Fruit fly (Drosophila melanogaster) whole organism, embryonic: ENCODE results near the gene CG1575.
A peak's percentile ranks its signal among the peaks of the same experiment; 100 is the strongest.

Experiments
- C15 ChIP-seq: fragments of 200-800 bp; sonication (Bioruptor generic); IDR thresholded peaks from 3 replicates; pipeline ENCODE4 v1.3.6; 2022; ENCODE audit warnings: missing biosample characterization, missing genetic modification characterization
- CG10565 ChIP-seq: fragments of 200-800 bp; sonication (Bioruptor generic); optimal IDR thresholded peaks from 3 replicates; lab custom pipeline; 2016; ENCODE audit warnings: missing biosample characterization, mild to moderate bottlenecking, missing genetic modification characterization
- CG12219 ChIP-seq: fragments of 200-800 bp; sonication (Bioruptor generic); optimal IDR thresholded peaks from 3 replicates; lab custom pipeline; 2018; ENCODE audit warnings: missing biosample characterization, mild to moderate bottlenecking, missing genetic modification characterization
- CG12659 ChIP-seq: fragments of 200-800 bp; sonication (Bioruptor generic); optimal IDR thresholded peaks from 3 replicates; lab custom pipeline; 2017; ENCODE audit warnings: mild to moderate bottlenecking, missing biosample characterization, missing genetic modification reagents, missing genetic modification characterization
- CG15269 ChIP-seq: fragments of 200-800 bp; sonication (Bioruptor generic); optimal IDR thresholded peaks from 2 replicates; lab custom pipeline; 2018; ENCODE audit warnings: missing biosample characterization, mild to moderate bottlenecking, missing genetic modification characterization, moderate library complexity
- CG1529 ChIP-seq: fragments of 200-800 bp; sonication (Bioruptor generic); optimal IDR thresholded peaks from 3 replicates; lab custom pipeline; 2018; ENCODE audit warnings: missing biosample characterization, missing genetic modification characterization
- CG17385 ChIP-seq: fragments of 200-800 bp; sonication (Bioruptor generic); optimal IDR thresholded peaks from 3 replicates; lab custom pipeline; 2018; ENCODE audit warnings: missing biosample characterization, mild to moderate bottlenecking, missing genetic modification characterization
- CG17912 ChIP-seq: fragments of 200-800 bp; sonication (Bioruptor generic); optimal IDR thresholded peaks from 2 replicates; lab custom pipeline; 2018; ENCODE audit warnings: missing biosample characterization, mild to moderate bottlenecking, missing genetic modification characterization
- CG18011 ChIP-seq: fragments of 200-800 bp; sonication (Bioruptor generic); optimal IDR thresholded peaks from 2 replicates; lab custom pipeline; 2017; ENCODE audit warnings: missing biosample characterization, missing genetic modification characterization, mild to moderate bottlenecking, moderate library complexity, missing genotype
- CG2116 ChIP-seq: fragments of 200-800 bp; sonication (Bioruptor generic); optimal IDR thresholded peaks from 3 replicates; lab custom pipeline; 2018; ENCODE audit warnings: missing biosample characterization, mild to moderate bottlenecking, missing genetic modification characterization
- CG31224 ChIP-seq: fragments of 200-800 bp; sonication (Bioruptor generic); IDR thresholded peaks from 2 replicates; pipeline ENCODE4 v1.3.6; 2022; ENCODE audit warnings: missing biosample characterization, missing genetic modification characterization
- CG31388 ChIP-seq: fragments of 200-800 bp; sonication (Bioruptor generic); optimal IDR thresholded peaks from 2 replicates; lab custom pipeline; 2016; ENCODE audit warnings: missing biosample characterization, missing genetic modification characterization
- CG32532 ChIP-seq: fragments of 200-800 bp; sonication (Bioruptor generic); IDR thresholded peaks from 2 replicates; pipeline ENCODE4 v1.3.6; 2022; ENCODE audit warnings: missing biosample characterization, missing genetic modification characterization
- CG32772 ChIP-seq: fragments of 200-800 bp; sonication (Bioruptor generic); IDR thresholded peaks from 2 replicates; pipeline ENCODE4 v1.3.6; 2022; ENCODE audit warnings: missing biosample characterization, missing genetic modification characterization
- CG33213 ChIP-seq: fragments of 200-800 bp; sonication (Bioruptor generic); optimal IDR thresholded peaks from 3 replicates; lab custom pipeline; 2016; ENCODE audit warnings: missing biosample characterization, missing genetic modification characterization
- CG6854 ChIP-seq: fragments of 200-800 bp; sonication (Bioruptor generic); optimal IDR thresholded peaks from 3 replicates; lab custom pipeline; 2017; ENCODE audit warnings: missing biosample characterization, mild to moderate bottlenecking, missing genetic modification characterization
- CG7372 ChIP-seq: fragments of 200-800 bp; sonication (Bioruptor generic); IDR thresholded peaks from 2 replicates; pipeline ENCODE4 v1.3.6; 2022; ENCODE audit warnings: missing biosample characterization, missing genetic modification characterization
- CG7745 ChIP-seq: fragments of 200-800 bp; sonication (Bioruptor generic); optimal IDR thresholded peaks from 2 replicates; lab custom pipeline; 2018; ENCODE audit warnings: missing biosample characterization, mild to moderate bottlenecking, missing genetic modification characterization, moderate library complexity
- Chrac-16 ChIP-seq: fragments of 200-800 bp; sonication (Bioruptor generic); optimal IDR thresholded peaks from 3 replicates; lab custom pipeline; 2016; ENCODE audit warnings: missing biosample characterization, missing genetic modification characterization
- Dek ChIP-seq: fragments of 200-800 bp; sonication (Bioruptor generic); optimal IDR thresholded peaks from 3 replicates; lab custom pipeline; 2019; ENCODE audit warnings: missing biosample characterization, mild to moderate bottlenecking, missing genetic modification characterization, moderate library complexity
- Dp ChIP-seq: fragments of 200-800 bp; sonication (Bioruptor generic); optimal IDR thresholded peaks from 2 replicates; lab custom pipeline; 2018; ENCODE audit warnings: missing biosample characterization, mild to moderate bottlenecking, missing genetic modification characterization, moderate library complexity
- Elba2 ChIP-seq: fragments of 200-800 bp; sonication (Bioruptor generic); optimal IDR thresholded peaks from 3 replicates; lab custom pipeline; 2016; ENCODE audit warnings: missing biosample characterization, missing genetic modification characterization
- HLH54F ChIP-seq: fragments of 200-800 bp; sonication (Bioruptor generic); optimal IDR thresholded peaks from 3 replicates; lab custom pipeline; 2016; ENCODE audit warnings: missing biosample characterization, missing genetic modification characterization
- Hr3 ChIP-seq: fragments of 200-800 bp; sonication (Bioruptor generic); optimal IDR thresholded peaks from 3 replicates; lab custom pipeline; 2016; ENCODE audit warnings: missing biosample characterization, missing genetic modification characterization
- Jarid2 ChIP-seq: fragments of 200-800 bp; sonication (Bioruptor generic); optimal IDR thresholded peaks from 3 replicates; lab custom pipeline; 2017; ENCODE audit warnings: mild to moderate bottlenecking, missing biosample characterization, missing genetic modification reagents, missing genetic modification characterization
- Lpt ChIP-seq: fragments of >200 bp; optimal IDR thresholded peaks from 2 replicates; lab custom pipeline; 2018; ENCODE audit warnings: missing biosample characterization, missing genetic modification characterization
- NFAT ChIP-seq: fragments of 200-800 bp; sonication (Bioruptor generic); IDR thresholded peaks from 2 replicates; pipeline ENCODE4 v1.3.6; 2022; ENCODE audit warnings: missing biosample characterization, missing genetic modification characterization
- Nf-YB ChIP-seq: fragments of 200-800 bp; sonication (Bioruptor generic); optimal IDR thresholded peaks from 3 replicates; lab custom pipeline; 2019; ENCODE audit warnings: missing biosample characterization, mild to moderate bottlenecking, missing genetic modification characterization, moderate library complexity
- Poxn ChIP-seq: fragments of 200-800 bp; sonication (Bioruptor generic); IDR thresholded peaks from 2 replicates; pipeline ENCODE4 v1.3.6; 2022; ENCODE audit warnings: missing biosample characterization, missing genetic modification characterization
- al ChIP-seq: fragments of 200-800 bp; sonication (Bioruptor generic); IDR thresholded peaks from 2 replicates; pipeline ENCODE4 v1.3.6; 2022; ENCODE audit warnings: missing biosample characterization, missing genetic modification characterization
- ase ChIP-seq: fragments of 200-800 bp; sonication (Bioruptor generic); IDR thresholded peaks from 3 replicates; pipeline ENCODE4 v1.3.6; 2022; ENCODE audit warnings: missing biosample characterization, missing genetic modification characterization
- az2 ChIP-seq: fragments of 200-800 bp; sonication (Bioruptor generic); optimal IDR thresholded peaks from 3 replicates; lab custom pipeline; 2016; ENCODE audit warnings: missing biosample characterization, missing genetic modification characterization
- croc ChIP-seq: fragments of 200-800 bp; sonication (Bioruptor generic); conservative IDR thresholded peaks from 3 replicates; pipeline ENCODE4 v1.3.6; 2022; ENCODE audit warnings: missing biosample characterization, missing genetic modification characterization
- dimm ChIP-seq: fragments of 200-800 bp; sonication (Bioruptor generic); IDR thresholded peaks from 2 replicates; pipeline ENCODE4 v1.3.6; 2022; ENCODE audit warnings: missing biosample characterization, missing genetic modification characterization
- dpn ChIP-seq, 2 experiments: fragments of 200-800 bp; sonication (Bioruptor generic); optimal IDR thresholded peaks; 3 replicates each; lab custom pipeline; 2016; ENCODE audit warnings: missing biosample characterization in 2 of 2, missing genetic modification characterization in 2 of 2
- ewg ChIP-seq: fragments of 200-800 bp; sonication (Bioruptor generic); optimal IDR thresholded peaks from 3 replicates; lab custom pipeline; 2017; ENCODE audit warnings: mild to moderate bottlenecking, missing biosample characterization, missing genetic modification reagents, missing genetic modification characterization
- fu2 ChIP-seq: fragments of 200-800 bp; sonication (Bioruptor generic); optimal IDR thresholded peaks from 2 replicates; lab custom pipeline; 2016; ENCODE audit warnings: missing biosample characterization, missing genetic modification characterization
- gem ChIP-seq: fragments of 200-800 bp; sonication (Bioruptor generic); optimal IDR thresholded peaks from 2 replicates; lab custom pipeline; 2019; ENCODE audit warnings: missing biosample characterization, mild to moderate bottlenecking, missing genetic modification characterization, moderate library complexity
- gfzf ChIP-seq: fragments of 200-800 bp; sonication (Bioruptor generic); optimal IDR thresholded peaks from 2 replicates; lab custom pipeline; 2016; ENCODE audit warnings: missing biosample characterization, mild to moderate bottlenecking, missing genetic modification characterization, moderate library complexity
- grn ChIP-seq: fragments of 200-800 bp; sonication (Bioruptor generic); optimal IDR thresholded peaks from 3 replicates; lab custom pipeline; 2017; ENCODE audit warnings: missing biosample characterization, missing genetic modification characterization
- nau ChIP-seq: fragments of 200-800 bp; sonication (Bioruptor generic); optimal IDR thresholded peaks from 3 replicates; lab custom pipeline; 2017; ENCODE audit warnings: missing biosample characterization, mild to moderate bottlenecking, missing genetic modification characterization, missing genetic modification reagents
- nerfin-1 ChIP-seq: fragments of 200-800 bp; sonication (Bioruptor generic); optimal IDR thresholded peaks from 3 replicates; lab custom pipeline; 2019; ENCODE audit warnings: missing biosample characterization, mild to moderate bottlenecking, missing genetic modification characterization, moderate library complexity
- pb ChIP-seq: fragments of 200-800 bp; sonication (Bioruptor generic); optimal IDR thresholded peaks from 3 replicates; lab custom pipeline; 2016; ENCODE audit warnings: missing biosample characterization, missing genetic modification characterization
- rib ChIP-seq: fragments of 200-800 bp; sonication (Bioruptor generic); IDR thresholded peaks from 2 replicates; pipeline ENCODE4 v1.3.6; 2022; ENCODE audit warnings: missing biosample characterization, missing genetic modification characterization
- sisA ChIP-seq: fragments of 200-800 bp; sonication (Bioruptor generic); IDR thresholded peaks from 2 replicates; pipeline ENCODE4 v1.3.6; 2022; ENCODE audit warnings: missing biosample characterization, missing genetic modification characterization
- slp2 ChIP-seq: fragments of 200-800 bp; sonication (Bioruptor generic); optimal IDR thresholded peaks from 2 replicates; lab custom pipeline; 2016; ENCODE audit warnings: missing biosample characterization, missing genetic modification characterization
- trem ChIP-seq: fragments of 200-800 bp; optimal IDR thresholded peaks from 3 replicates; lab custom pipeline; 2019; ENCODE audit warnings: missing biosample characterization, mild to moderate bottlenecking, missing genetic modification characterization, moderate library complexity
- vnd ChIP-seq: fragments of 200-800 bp; sonication (Bioruptor generic); IDR thresholded peaks from 3 replicates; pipeline ENCODE4 v1.3.6; 2022; ENCODE audit warnings: missing biosample characterization, missing genetic modification characterization; ENCODE audit not compliant: partially characterized antibody
- zen ChIP-seq: fragments of 200-800 bp; sonication (Bioruptor generic); optimal IDR thresholded peaks from 3 replicates; lab custom pipeline; 2018; ENCODE audit warnings: missing biosample characterization, mild to moderate bottlenecking, missing genetic modification characterization, moderate library complexity

CG1575 gene

dm6 chrX:8142067-8142462 is 25.3 kb downstream of the CG1575 start, which contains the start of gene Smox (continued):
- peak; percentile 65; the same call in 1 of the 2 replicates for TF ChIP-seq rib (GFP tag; lab: Robert Waterston, UW)

- peak; percentile 81 for TF ChIP-seq CG17385 (GFP tag; lab: Kevin White, UChicago)
- TF ChIP-seq dimm (GFP tag; lab: Robert Waterston, UW) = no peak
- peak; percentile 46 for TF ChIP-seq gfzf
- TF ChIP-seq grn (GFP tag; lab: Kevin White, UChicago) = no peak
- peak; percentile 73 for TF ChIP-seq CG18011 (GFP tag; lab: Kevin White, UChicago)
- peak; percentile 67 for TF ChIP-seq slp2
- no peak for TF ChIP-seq CG31388 (GFP tag; lab: Kevin White, UChicago)
- peak; percentile 68; the same call in 2 of the 3 replicates for TF ChIP-seq ase (GFP tag; lab: Robert Waterston, UW)
- peak; percentile 85 for TF ChIP-seq fu2 (GFP tag; lab: Kevin White, UChicago)
- peak; percentile 83 for TF ChIP-seq CG17912 (GFP tag; lab: Kevin White, UChicago)
- TF ChIP-seq gem (tag; lab: Kevin White, UChicago) = peak; percentile 92
- peak; percentile 65 for TF ChIP-seq CG31224 (GFP tag; lab: Robert Waterston, UW)
- peak; percentile 84 for TF ChIP-seq az2 (GFP tag; lab: Kevin White, UChicago)
- TF ChIP-seq Elba2 = peak; percentile 4
- TF ChIP-seq Nf-YB (GFP tag; lab: Kevin White, UChicago) = peak; percentile 45
- peak; percentile 75 for TF ChIP-seq Chrac-16
- TF ChIP-seq Lpt = no peak
- peak; percentile 72 for TF ChIP-seq Dp
- peak; percentile 80 to 83 for TF ChIP-seq dpn (GFP tag; optimal IDR thresholded peaks at IDR 0.05; lab: Kevin White, UChicago)
- TF ChIP-seq croc (GFP tag; lab: Robert Waterston, UW) = peak; percentile 53
- peak; percentile 88 for TF ChIP-seq CG32532 (GFP tag; lab: Robert Waterston, UW)
- peak; percentile 89 for TF ChIP-seq CG15269
- TF ChIP-seq CG2116 (GFP tag; lab: Kevin White, UChicago) = peak; percentile 71
- peak; percentile 64 for TF ChIP-seq ewg (GFP tag; lab: Kevin White, UChicago)
- TF ChIP-seq CG6854 = peak; percentile 43
- peak; percentile 64 for TF ChIP-seq trem (tag; lab: Kevin White, UChicago)
- peak; percentile 71 for TF ChIP-seq CG12219 (GFP tag; lab: Kevin White, UChicago)
- TF ChIP-seq Poxn (GFP tag; lab: Robert Waterston, UW) = no peak
- peak; percentile 62 for TF ChIP-seq pb (GFP tag; lab: Kevin White, UChicago)
- peak; percentile 19 for TF ChIP-seq CG10565 (GFP tag; lab: Kevin White, UChicago)
- peak; percentile 77 for TF ChIP-seq Hr3
- no peak for TF ChIP-seq CG7745 (tag; lab: Kevin White, UChicago)
- peak; percentile 87 for TF ChIP-seq CG33213
- TF ChIP-seq al (GFP tag; lab: Robert Waterston, UW) = peak; percentile 71
- TF ChIP-seq vnd (GFP tag; lab: Robert Waterston, UW) = no peak
- TF ChIP-seq sisA (GFP tag; lab: Robert Waterston, UW) = peak; percentile 73
- TF ChIP-seq CG7372 = peak; percentile 62
- TF ChIP-seq C15 (GFP tag; lab: Robert Waterston, UW) = peak; percentile 51; the same call in 1 of the 3 replicates
- TF ChIP-seq nau (GFP tag; lab: Kevin White, UChicago) = no peak
- TF ChIP-seq CG1529 (GFP tag; lab: Kevin White, UChicago) = peak; percentile 63
- peak; percentile 73 for TF ChIP-seq CG32772 (GFP tag; lab: Robert Waterston, UW)
- TF ChIP-seq CG12659 (GFP tag; lab: Kevin White, UChicago) = peak; percentile 87
- no peak for TF ChIP-seq Jarid2
- peak; percentile 65 for TF ChIP-seq zen (tag; lab: Kevin White, UChicago)
- TF ChIP-seq NFAT = peak; percentile 66
- peak; percentile 81 for TF ChIP-seq nerfin-1
- peak; percentile 79 for TF ChIP-seq Dek (tag; lab: Kevin White, UChicago)
- peak; percentile 86 for TF ChIP-seq HLH54F
Observed at dm6 chrX:8143537-8143936, 26.7 kb downstream of the CG1575 start, which contains the start of gene CG17982. CG17982 (minus strand) TSS chrX:8143835.
